Fruit fly (Drosophila melanogaster) whole organism, embryonic: ENCODE results near the gene Dis3l2.

ENCODE experiments used
- CG10462 ChIP-seq: fragments of 200-800 bp; sonication (Bioruptor generic); optimal IDR thresholded peaks from 2 replicates; lab custom pipeline; 2016; ENCODE audit warnings: missing biosample characterization, missing genetic modification characterization
- CG11247 ChIP-seq: fragments of 200-800 bp; sonication (Bioruptor generic); IDR thresholded peaks from 2 replicates; pipeline ENCODE4 v1.3.6; 2022; ENCODE audit warnings: missing biosample characterization, missing genetic modification characterization
- CG1233 ChIP-seq: fragments of 200-800 bp; sonication (Bioruptor generic); optimal IDR thresholded peaks from 4 replicates; lab custom pipeline; 2018; ENCODE audit warnings: missing biosample characterization, mild to moderate bottlenecking, missing genetic modification characterization
- CG12659 ChIP-seq: fragments of 200-800 bp; sonication (Bioruptor generic); optimal IDR thresholded peaks from 3 replicates; lab custom pipeline; 2017; ENCODE audit warnings: mild to moderate bottlenecking, missing biosample characterization, missing genetic modification reagents, missing genetic modification characterization
- CG13296 ChIP-seq: fragments of 200-800 bp; sonication (Bioruptor generic); optimal IDR thresholded peaks from 3 replicates; lab custom pipeline; 2018; ENCODE audit warnings: missing biosample characterization, mild to moderate bottlenecking, missing genetic modification characterization
- CG17912 ChIP-seq: fragments of 200-800 bp; sonication (Bioruptor generic); optimal IDR thresholded peaks from 2 replicates; lab custom pipeline; 2018; ENCODE audit warnings: missing biosample characterization, mild to moderate bottlenecking, missing genetic modification characterization
- CG18764 ChIP-seq: fragments of 200-800 bp; sonication (Bioruptor generic); optimal IDR thresholded peaks from 3 replicates; lab custom pipeline; 2016; ENCODE audit warnings: missing biosample characterization, missing genetic modification characterization
- CG2129 ChIP-seq: fragments of 200-800 bp; sonication (Bioruptor generic); IDR thresholded peaks from 2 replicates; pipeline ENCODE4 v1.3.6; 2022; ENCODE audit warnings: missing biosample characterization, missing genetic modification characterization; ENCODE audit not compliant: partially characterized antibody
- CG2202 ChIP-seq: fragments of 200-800 bp; sonication (Bioruptor generic); optimal IDR thresholded peaks from 2 replicates; lab custom pipeline; 2018; ENCODE audit warnings: missing biosample characterization, mild to moderate bottlenecking, missing genetic modification characterization
- CG30431 ChIP-seq: fragments of 200-800 bp; sonication (Bioruptor generic); optimal IDR thresholded peaks from 2 replicates; lab custom pipeline; 2017; ENCODE audit warnings: missing biosample characterization, missing genetic modification characterization
- CG32772 ChIP-seq: fragments of 200-800 bp; sonication (Bioruptor generic); IDR thresholded peaks from 2 replicates; pipeline ENCODE4 v1.3.6; 2022; ENCODE audit warnings: missing biosample characterization, missing genetic modification characterization
- CG3838 ChIP-seq: fragments of 200-800 bp; sonication (Bioruptor generic); optimal IDR thresholded peaks from 3 replicates; lab custom pipeline; 2016; ENCODE audit warnings: missing biosample characterization, missing genetic modification characterization
- CG8290 ChIP-seq, 3 experiments: fragments of 200-800 bp; sonication (Bioruptor generic); optimal IDR thresholded peaks; 2 replicates each; lab custom pipeline; 2016 to 2019; ENCODE audit warnings: missing biosample characterization in 3 of 3, missing genetic modification characterization in 3 of 3, mild to moderate bottlenecking in 2 of 3, moderate library complexity in 1 of 3
- CG9932 ChIP-seq: fragments of 200-800 bp; sonication (Bioruptor generic); IDR thresholded peaks from 2 replicates; pipeline ENCODE4 v1.3.6; 2022; ENCODE audit warnings: missing biosample characterization, missing genetic modification characterization
- Dad ChIP-seq: fragments of 200-800 bp; sonication (Bioruptor generic); optimal IDR thresholded peaks from 3 replicates; lab custom pipeline; 2016; ENCODE audit warnings: missing biosample characterization, missing genetic modification characterization
- Dek ChIP-seq: fragments of 200-800 bp; sonication (Bioruptor generic); optimal IDR thresholded peaks from 3 replicates; lab custom pipeline; 2019; ENCODE audit warnings: missing biosample characterization, mild to moderate bottlenecking, missing genetic modification characterization, moderate library complexity
- Dfd ChIP-seq, 2 experiments: fragments of >200 bp; optimal IDR thresholded peaks; 2 replicates each; lab custom pipeline; 2017; ENCODE audit warnings: missing biosample characterization in 2 of 2, missing genetic modification characterization in 2 of 2
- E2f1 ChIP-seq: fragments of 200-800 bp; sonication (Bioruptor generic); IDR thresholded peaks from 2 replicates; pipeline ENCODE4 v1.3.6; 2022; ENCODE audit warnings: missing biosample characterization, missing genetic modification characterization
- Fer1 ChIP-seq: fragments of 200-800 bp; sonication (Bioruptor generic); optimal IDR thresholded peaks from 2 replicates; lab custom pipeline; 2017; ENCODE audit warnings: missing biosample characterization, mild to moderate bottlenecking, missing genetic modification characterization
- Gug ChIP-seq: fragments of 200-800 bp; sonication (Bioruptor generic); IDR thresholded peaks from 4 replicates; pipeline ENCODE4 v1.3.6; 2022; ENCODE audit warnings: missing biosample characterization, missing genetic modification characterization
- H2.0 ChIP-seq: fragments of 200-800 bp; sonication (Bioruptor generic); IDR thresholded peaks from 2 replicates; pipeline ENCODE4 v1.3.6; 2022; ENCODE audit warnings: missing biosample characterization, missing genetic modification characterization
- Hand ChIP-seq: fragments of 200-800 bp; sonication (Bioruptor generic); optimal IDR thresholded peaks from 2 replicates; lab custom pipeline; 2017; ENCODE audit warnings: mild to moderate bottlenecking, missing biosample characterization, missing genetic modification reagents, missing genetic modification characterization
- HmgZ ChIP-seq: fragments of 200-800 bp; sonication (Bioruptor generic); optimal IDR thresholded peaks from 2 replicates; lab custom pipeline; 2018; ENCODE audit warnings: missing biosample characterization, mild to moderate bottlenecking, missing genetic modification characterization
- Jarid2 ChIP-seq: fragments of 200-800 bp; sonication (Bioruptor generic); optimal IDR thresholded peaks from 3 replicates; lab custom pipeline; 2017; ENCODE audit warnings: mild to moderate bottlenecking, missing biosample characterization, missing genetic modification reagents, missing genetic modification characterization
- MTF-1 ChIP-seq: fragments of 200-800 bp; sonication (Bioruptor generic); optimal IDR thresholded peaks from 2 replicates; lab custom pipeline; 2018; ENCODE audit warnings: missing biosample characterization, mild to moderate bottlenecking, missing genetic modification characterization, borderline replicate concordance
- NC2α ChIP-seq: fragments of 200-800 bp; sonication (Bioruptor generic); optimal IDR thresholded peaks from 2 replicates; lab custom pipeline; 2016; ENCODE audit warnings: missing biosample characterization, missing genetic modification characterization
- NC2β ChIP-seq: fragments of 200-800 bp; sonication (Bioruptor generic); optimal IDR thresholded peaks from 2 replicates; lab custom pipeline; 2016; ENCODE audit warnings: missing biosample characterization, missing genetic modification characterization
- Neu2 ChIP-seq: fragments of 200-800 bp; sonication (Bioruptor generic); optimal IDR thresholded peaks from 3 replicates; lab custom pipeline; 2016; ENCODE audit warnings: missing biosample characterization, missing genetic modification characterization, borderline replicate concordance
- Ssrp ChIP-seq: fragments of 200-800 bp; sonication (Bioruptor generic); optimal IDR thresholded peaks from 2 replicates; lab custom pipeline; 2018; ENCODE audit warnings: missing biosample characterization, mild to moderate bottlenecking, missing genetic modification characterization, moderate library complexity
- aop ChIP-seq: fragments of 200-800 bp; sonication (Bioruptor generic); IDR thresholded peaks from 2 replicates; pipeline ENCODE4 v1.3.6; 2022; ENCODE audit warnings: missing biosample characterization, missing genetic modification characterization
- crc ChIP-seq: fragments of 200-800 bp; sonication (Bioruptor generic); optimal IDR thresholded peaks from 2 replicates; lab custom pipeline; 2016; ENCODE audit warnings: missing biosample characterization, missing genetic modification characterization
- dati ChIP-seq: fragments of 200-800 bp; sonication (Bioruptor generic); IDR thresholded peaks from 2 replicates; pipeline ENCODE4 v1.3.6; 2022; ENCODE audit warnings: missing biosample characterization, missing genetic modification characterization
- emc ChIP-seq: fragments of 200-800 bp; sonication (Bioruptor generic); optimal IDR thresholded peaks from 2 replicates; lab custom pipeline; 2016; ENCODE audit warnings: missing biosample characterization, missing genetic modification characterization
- fd3F ChIP-seq: fragments of 200-800 bp; sonication (Bioruptor generic); optimal IDR thresholded peaks from 2 replicates; lab custom pipeline; 2018; ENCODE audit warnings: missing biosample characterization, mild to moderate bottlenecking, missing genetic modification characterization, moderate library complexity
- grn ChIP-seq: fragments of 200-800 bp; sonication (Bioruptor generic); optimal IDR thresholded peaks from 3 replicates; lab custom pipeline; 2017; ENCODE audit warnings: missing biosample characterization, missing genetic modification characterization
- jigr1 ChIP-seq: fragments of 200-800 bp; sonication (Bioruptor generic); IDR thresholded peaks from 3 replicates; pipeline ENCODE4 v1.3.6; 2022; ENCODE audit warnings: missing biosample characterization, missing genetic modification characterization
- kah ChIP-seq: fragments of 200-800 bp; sonication (Bioruptor generic); optimal IDR thresholded peaks from 2 replicates; lab custom pipeline; 2018; ENCODE audit warnings: missing biosample characterization, mild to moderate bottlenecking, missing genetic modification characterization
- kay ChIP-seq: fragments of 200-800 bp; sonication (Bioruptor generic); optimal IDR thresholded peaks from 2 replicates; lab custom pipeline; 2016; ENCODE audit warnings: missing biosample characterization, missing genetic modification characterization
- kni ChIP-seq: fragments of 200-800 bp; sonication (Bioruptor generic); optimal IDR thresholded peaks from 3 replicates; lab custom pipeline; 2017; ENCODE audit warnings: mild to moderate bottlenecking, missing biosample characterization, missing genetic modification reagents, missing genetic modification characterization
- lilli ChIP-seq: fragments of 200-800 bp; sonication (Bioruptor generic); optimal IDR thresholded peaks from 3 replicates; lab custom pipeline; 2016; ENCODE audit warnings: missing biosample characterization, missing genetic modification characterization
- nerfin-1 ChIP-seq: fragments of 200-800 bp; sonication (Bioruptor generic); optimal IDR thresholded peaks from 3 replicates; lab custom pipeline; 2019; ENCODE audit warnings: missing biosample characterization, mild to moderate bottlenecking, missing genetic modification characterization, moderate library complexity
- odd ChIP-seq: fragments of 200-800 bp; sonication (Bioruptor generic); optimal IDR thresholded peaks from 2 replicates; lab custom pipeline; 2017; ENCODE audit warnings: missing biosample characterization, mild to moderate bottlenecking, missing genetic modification characterization
- pum ChIP-seq: fragments of 200-800 bp; sonication (Bioruptor generic); optimal IDR thresholded peaks from 2 replicates; lab custom pipeline; 2016; ENCODE audit warnings: missing biosample characterization, missing genetic modification characterization
- rib ChIP-seq: fragments of 200-800 bp; sonication (Bioruptor generic); IDR thresholded peaks from 2 replicates; pipeline ENCODE4 v1.3.6; 2022; ENCODE audit warnings: missing biosample characterization, missing genetic modification characterization
- sens ChIP-seq: fragments of 200-800 bp; sonication (Bioruptor generic); peaks from one replicate; lab custom pipeline; 2016; ENCODE audit warnings: missing biosample characterization, missing genetic modification characterization
- shn ChIP-seq: fragments of 200-800 bp; sonication (Bioruptor generic); optimal IDR thresholded peaks from 3 replicates; lab custom pipeline; 2016; ENCODE audit warnings: missing biosample characterization, missing genetic modification characterization
- tap ChIP-seq: fragments of 200-800 bp; optimal IDR thresholded peaks from 3 replicates; lab custom pipeline; 2019; ENCODE audit warnings: missing biosample characterization, mild to moderate bottlenecking, missing genetic modification characterization, moderate library complexity
- tin ChIP-seq: fragments of 200-800 bp; sonication (Bioruptor generic); optimal IDR thresholded peaks from 3 replicates; lab custom pipeline; 2016; ENCODE audit warnings: missing biosample characterization, missing genetic modification characterization
- zfh1 ChIP-seq: fragments of 200-800 bp; sonication (Bioruptor generic); IDR thresholded peaks from 3 replicates; pipeline ENCODE4 v1.3.6; 2022; ENCODE audit warnings: missing biosample characterization, missing genetic modification characterization

The Dis3l2 gene

dm6 chr3L:223019-223902 is 10.8 kb downstream of the Dis3l2 start, which contains the start of the genes pyx and CG33229 (continued):
- TF ChIP-seq lilli (GFP tag; lab: Kevin White, UChicago) (peak; percentile 92), CG32772 (peak; percentile 74; the same call in 1 of the 2 replicates), H2.0 (peak; percentile 75), CG1233 (peak; percentile 85), NC2α (GFP tag; lab: Kevin White, UChicago) (no peak), Ssrp (peak; percentile 82), Dad (GFP tag; lab: Kevin White, UChicago) (peak; percentile 55), E2f1 (GFP tag; lab: Robert Waterston, UW) (peak; percentile 75), pum (peak; percentile 78), crc (GFP tag; lab: Kevin White, UChicago) (peak; percentile 60), NC2β (GFP tag; lab: Kevin White, UChicago) (peak; percentile 53), nerfin-1 (peak; percentile 62), emc (peak; percentile 57), fd3F (peak; percentile 81), aop (peak; percentile 70), MTF-1 (GFP tag; lab: Kevin White, UChicago) (no peak), kay (peak; percentile 68), zfh1 (GFP tag; lab: Robert Waterston, UW) (peak; percentile 67), CG11247 (GFP tag; lab: Robert Waterston, UW) (peak; percentile 68), Dek (tag; lab: Kevin White, UChicago) (peak; percentile 92), HmgZ (tag; lab: Kevin White, UChicago) (peak; percentile 56), CG17912 (GFP tag; lab: Kevin White, UChicago) (peak; percentile 67), Jarid2 (GFP tag; lab: Kevin White, UChicago) (peak; percentile 27), grn (peak; percentile 21), sens (GFP tag; lab: Kevin White, UChicago) (peak; percentile 96), CG12659 (peak; percentile 89), Gug (GFP tag; lab: Robert Waterston, UW) (peak; percentile 83), Fer1 (peak; percentile 55), jigr1 (GFP tag; lab: Robert Waterston, UW) (0 out of 3 replicates have a peak, but pooled peaks have one; percentile 40), CG2129 (GFP tag; lab: Robert Waterston, UW) (no peak), CG3838 (GFP tag; lab: Kevin White, UChicago) (peak; percentile 56), dati (GFP tag; lab: Robert Waterston, UW) (no peak), kah (GFP tag; lab: Kevin White, UChicago) (peak; percentile 39), CG9932 (GFP tag; lab: Robert Waterston, UW) (peak; percentile 94), CG10462 (peak; percentile 47), CG2202 (tag; lab: Kevin White, UChicago) (peak; percentile 12), shn (GFP tag; lab: Kevin White, UChicago) (peak; percentile 78), CG30431 (GFP tag; lab: Kevin White, UChicago) (peak; percentile 70), Neu2 (GFP tag; lab: Kevin White, UChicago) (peak; percentile 5), CG18764 (GFP tag; lab: Kevin White, UChicago) (peak; percentile 77), tin (GFP tag; lab: Kevin White, UChicago) (peak; percentile 87), odd (GFP tag; lab: Kevin White, UChicago) (peak; percentile 45), Dfd (GFP tag; optimal IDR thresholded peaks at IDR 0.05; lab: Kevin White, UChicago) (no peak), CG8290 (GFP tag; optimal IDR thresholded peaks at IDR 0.05; lab: Kevin White, UChicago) (peak; percentile 76), CG8290 (tag; optimal IDR thresholded peaks at IDR 0.05; lab: Kevin White, UChicago) (peak in 1 of 2 experiments; percentile 90), CG13296 (GFP tag; lab: Kevin White, UChicago) (peak; percentile 77), rib (GFP tag; lab: Robert Waterston, UW) (no peak; the same call in 1 of the 2 replicates), kni (peak; percentile 29), Hand (GFP tag; lab: Kevin White, UChicago) (peak; percentile 63), tap (tag; lab: Kevin White, UChicago) (peak; percentile 62)
